Fruit fly (Drosophila melanogaster): ENCODE measurements around the gene Dcr-1.

The Dcr-1 gene

dm6 chr3R:22755187-22755777 is 14.4 kb upstream of the Dcr-1 start (continued):
- TF ChIP-seq jing (GFP tag; optimal IDR thresholded peaks at IDR 0.05): no peak
- TF ChIP-seq ttk (GFP tag; IDR thresholded peaks at IDR 0.05): peak; percentile 33; the same call in 1 of the 2 replicates
- peak; percentile 99 for TF ChIP-seq onecut (GFP tag; IDR thresholded peaks at IDR 0.05)
- TF ChIP-seq Kr (GFP tag; optimal IDR thresholded peaks at IDR 0.05): no peak
- TF ChIP-seq Med (GFP tag): peak; percentile 68
- peak; percentile 58 for TF ChIP-seq MTF-1 (GFP tag; optimal IDR thresholded peaks at IDR 0.05; ENCODE audit: borderline replicate concordance)
- peak; percentile 23; the same call in 1 of the 3 replicates for TF ChIP-seq z (GFP tag; IDR thresholded peaks at IDR 0.05)

DNA sequence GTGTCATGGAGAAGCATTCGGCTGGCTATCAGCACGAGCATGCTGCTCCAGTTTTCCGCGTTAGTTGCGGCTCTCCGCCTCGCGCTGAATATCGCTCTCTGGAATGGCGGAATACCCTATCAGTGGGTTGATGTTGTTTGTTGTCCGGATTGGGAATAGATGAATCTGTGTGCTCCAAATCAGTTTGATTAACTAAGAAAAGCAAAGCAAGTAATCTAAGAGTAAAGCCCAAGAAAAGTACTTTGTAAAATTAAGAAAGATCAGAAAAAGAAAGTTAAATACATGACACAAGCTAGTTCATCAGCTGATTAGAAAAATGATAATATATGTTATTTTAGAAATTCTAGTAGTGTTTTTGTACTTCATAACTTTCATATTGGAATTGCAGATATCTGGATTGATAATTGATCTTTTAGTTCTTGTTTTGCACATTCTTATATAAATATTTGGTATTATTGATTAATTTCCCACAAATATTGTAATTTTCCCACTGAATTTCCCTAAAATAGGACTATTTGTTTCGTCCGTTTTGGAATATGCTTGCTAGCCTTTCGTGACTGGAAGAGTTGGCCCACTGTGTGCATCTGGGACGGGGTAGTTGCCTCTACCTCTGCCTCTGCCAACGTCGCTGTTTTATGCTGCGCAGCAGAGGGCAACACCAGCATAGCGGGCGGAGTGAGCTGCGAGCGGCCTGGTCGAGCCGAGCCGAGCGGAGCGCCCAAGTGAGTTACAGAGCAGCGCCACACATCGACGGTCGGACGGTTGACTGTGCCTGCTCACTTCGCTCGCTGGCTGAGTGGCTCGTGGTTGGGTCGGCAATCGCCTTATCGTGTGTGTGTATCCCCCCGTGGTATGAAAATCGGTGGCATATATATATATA is 13.2 kb upstream of the Dcr-1 start:
- TF ChIP-seq Camta (GFP tag; optimal IDR thresholded peaks at IDR 0.05): peak; percentile 64
- TF ChIP-seq CG12659 (GFP tag; optimal IDR thresholded peaks at IDR 0.05): peak; percentile 74
- peak; percentile 9 for TF ChIP-seq CG13894 (tag; optimal IDR thresholded peaks at IDR 0.05)
- peak; percentile 54 for TF ChIP-seq CG13287 (GFP tag; IDR thresholded peaks at IDR 0.05; ENCODE audit: partially characterized antibody)
- TF ChIP-seq CG9727 (GFP tag; optimal IDR thresholded peaks at IDR 0.05): peak; percentile 73
- no peak for TF ChIP-seq sd (tag; optimal IDR thresholded peaks at IDR 0.05)
- no peak for TF ChIP-seq gro (GFP tag; optimal IDR thresholded peaks at IDR 0.05)
- TF ChIP-seq vvl (GFP tag; IDR thresholded peaks at IDR 0.05): peak; percentile 38
- peak; percentile 58 for TF ChIP-seq lilli (GFP tag; optimal IDR thresholded peaks at IDR 0.05)
- TF ChIP-seq crp (GFP tag; optimal IDR thresholded peaks at IDR 0.05): peak in 1 of 2 experiments; percentile 1
- peak; percentile 50; the same call in 1 of the 2 replicates for TF ChIP-seq CG14014 (GFP tag; IDR thresholded peaks at IDR 0.05)
- no peak for TF ChIP-seq Hey (tag; optimal IDR thresholded peaks at IDR 0.05)
- no peak for TF ChIP-seq Lim3 (GFP tag; IDR thresholded peaks at IDR 0.05)
- TF ChIP-seq CG4424 (GFP tag; optimal IDR thresholded peaks at IDR 0.05): peak; percentile 64
- peak; percentile 81 for TF ChIP-seq CG9437 (GFP tag; optimal IDR thresholded peaks at IDR 0.05)
- no peak for TF ChIP-seq CG11560 (tag; IDR thresholded peaks at IDR 0.05)
- no peak; the same call in 1 of the 2 replicates for TF ChIP-seq CG11085 (GFP tag; IDR thresholded peaks at IDR 0.05)
- TF ChIP-seq CG4820 (GFP tag; optimal IDR thresholded peaks at IDR 0.05): peak; percentile 63
- TF ChIP-seq lmd (GFP tag; IDR thresholded peaks at IDR 0.05): peak; percentile 54
- peak; percentile 50 for TF ChIP-seq tap (tag; optimal IDR thresholded peaks at IDR 0.05)
- peak; percentile 83 for TF ChIP-seq chm (GFP tag; IDR thresholded peaks at IDR 0.05)
- TF ChIP-seq emc (GFP tag; optimal IDR thresholded peaks at IDR 0.05): no peak
- no peak for TF ChIP-seq oc (tag; optimal IDR thresholded peaks at IDR 0.05)
- peak; percentile 23; the same call in 1 of the 2 replicates for TF ChIP-seq MBD-R2 (GFP tag; IDR thresholded peaks at IDR 0.05)
- no peak for TF ChIP-seq en (GFP tag; optimal IDR thresholded peaks at IDR 0.05)
- no peak for TF ChIP-seq dati (GFP tag; IDR thresholded peaks at IDR 0.05)
- no peak for TF ChIP-seq yki (optimal IDR thresholded peaks at IDR 0.05)
- TF ChIP-seq CG7839 (tag; optimal IDR thresholded peaks at IDR 0.05): peak; percentile 74
- TF ChIP-seq Myb (GFP tag; optimal IDR thresholded peaks at IDR 0.05): peak; percentile 17
- TF ChIP-seq ERR (GFP tag; optimal IDR thresholded peaks at IDR 0.05): no peak
- TF ChIP-seq slou (GFP tag; optimal IDR thresholded peaks at IDR 0.05): peak; percentile 5
- peak; percentile 23 for TF ChIP-seq CG18599 (GFP tag; optimal IDR thresholded peaks at IDR 0.05)
- peak; percentile 16 for TF ChIP-seq CG13296 (GFP tag; optimal IDR thresholded peaks at IDR 0.05)
- no peak for TF ChIP-seq GATAe (GFP tag; conservative IDR thresholded peaks at IDR 0.05)
- TF ChIP-seq CG3847 (GFP tag; IDR thresholded peaks at IDR 0.05): peak; percentile 41; the same call in 1 of the 2 replicates
- no peak for TF ChIP-seq CG15696 (tag; optimal IDR thresholded peaks at IDR 0.05)
- peak; percentile 47; the same call in 1 of the 2 replicates for TF ChIP-seq rib (GFP tag; IDR thresholded peaks at IDR 0.05)
- TF ChIP-seq CG12104 (GFP tag; optimal IDR thresholded peaks at IDR 0.05): peak; percentile 59
- TF ChIP-seq Xbp1 (GFP tag; optimal IDR thresholded peaks at IDR 0.05): peak; percentile 66
- TF ChIP-seq BtbVII (GFP tag; optimal IDR thresholded peaks at IDR 0.05): peak; percentile 53
